Worm (Caenorhabditis elegans): Measurements from ENCODE around the gene col-140.
A peak's percentile ranks its signal among the peaks of the same experiment; 100 is the strongest.

col-140 gene

DNA sequence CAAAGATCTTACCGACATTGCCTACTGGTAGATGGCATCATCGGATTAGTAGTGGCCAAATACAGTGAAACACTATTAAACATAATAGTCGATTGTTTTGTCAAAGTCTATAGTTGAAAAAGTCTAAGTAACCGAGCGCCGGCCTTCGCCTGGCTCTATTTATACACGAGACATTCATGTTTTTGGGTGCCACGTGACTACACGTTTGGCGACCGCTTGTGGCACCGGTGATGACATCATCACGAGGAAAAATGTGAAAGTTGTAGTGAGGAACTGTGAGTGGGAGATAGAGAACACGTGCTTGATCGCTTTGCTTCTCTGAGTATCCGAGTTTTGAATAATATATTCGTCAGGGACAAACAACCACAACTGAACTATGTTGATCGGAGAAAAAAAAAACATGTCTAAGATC is 7.7 kb upstream of the col-140 start (continued):
- TF ChIP-seq C17E4.6 (GFP tag; IDR thresholded peaks at IDR 0.05) (no peak), nhr-90 (tag; optimal IDR thresholded peaks at IDR 0.05) (no peak), egl-18 (GFP tag; IDR thresholded peaks at IDR 0.05) (no peak), Y79H2A.3 (GFP tag; conservative IDR thresholded peaks at IDR 0.05) (no peak), pbrm-1 (GFP tag; IDR thresholded peaks at IDR 0.05) (0 out of 2 replicates have a peak, but pooled peaks have one; percentile 48), D2030.7 (GFP tag; IDR thresholded peaks at IDR 0.05) (no peak), egrh-3 (GFP tag; IDR thresholded peaks at IDR 0.05) (no peak), let-526 (GFP tag; IDR thresholded peaks at IDR 0.05) (peak; percentile 67; the same call in 1 of the 2 replicates), Y67H2A.10 (GFP tag; conservative IDR thresholded peaks at IDR 0.05) (peak; percentile 63), ceh-58 (GFP tag; IDR thresholded peaks at IDR 0.05) (no peak), atf-7 (tag; optimal IDR thresholded peaks at IDR 0.05) (peak; percentile 64), egl-44 (GFP tag; IDR thresholded peaks at IDR 0.05) (peak; percentile 79), Y53G8AR.9 (GFP tag; conservative IDR thresholded peaks at IDR 0.05) (no peak), ztf-6 (GFP tag; IDR thresholded peaks at IDR 0.05) (no peak), madf-3 (GFP tag; IDR thresholded peaks at IDR 0.05) (0 out of 2 replicates have a peak, but pooled peaks have one; percentile 10), F39B2.1 (GFP tag; IDR thresholded peaks at IDR 0.05) (no peak), zfh-2 (GFP tag; conservative IDR thresholded peaks at IDR 0.05) (no peak), T07F8.4 (tag; optimal IDR thresholded peaks at IDR 0.05) (no peak), ztf-25 (GFP tag; IDR thresholded peaks at IDR 0.05) (no peak), unc-62 (GFP tag; optimal IDR thresholded peaks at IDR 0.05) (no peak), dox-1 (GFP tag; IDR thresholded peaks at IDR 0.05) (no peak), lin-40 (tag; optimal IDR thresholded peaks at IDR 0.05) (peak; percentile 74), lsl-1 (GFP tag; optimal IDR thresholded peaks at IDR 0.05) (no peak), nfya-1 (tag; optimal IDR thresholded peaks at IDR 0.05; ENCODE audit: borderline replicate concordance, insufficient read depth) (no peak), ZK185.1 (tag; optimal IDR thresholded peaks at IDR 0.05; ENCODE audit: poor library complexity, severe bottlenecking) (no peak), rcor-1 (GFP tag; IDR thresholded peaks at IDR 0.05) (peak; percentile 49; the same call in 1 of the 2 replicates), attf-6 (GFP tag; IDR thresholded peaks at IDR 0.05) (no peak), snpc-4 (GFP tag; optimal IDR thresholded peaks at IDR 0.05) (no peak), snpc-4 (tag; optimal IDR thresholded peaks at IDR 0.05) (peak in 2 of 4 experiments; percentile 26 to 47), lin-54 (GFP tag; optimal IDR thresholded peaks at IDR 0.05) (no peak), ceh-79 (tag; optimal IDR thresholded peaks at IDR 0.05) (no peak), lsy-27 (tag; optimal IDR thresholded peaks at IDR 0.05; ENCODE audit: borderline replicate concordance, insufficient read depth) (no peak), ceh-40 (GFP tag; IDR thresholded peaks at IDR 0.05) (no peak), F55B11.4 (tag; optimal IDR thresholded peaks at IDR 0.05; ENCODE audit: borderline replicate concordance, insufficient read depth) (no peak), gei-17 (GFP tag; optimal IDR thresholded peaks at IDR 0.05) (no peak), snpc-1.1 (tag; optimal IDR thresholded peaks at IDR 0.05; ENCODE audit: insufficient read depth) (no peak), F33H1.4 (GFP tag; IDR thresholded peaks at IDR 0.05) (no peak), ztf-28 (GFP tag; IDR thresholded peaks at IDR 0.05) (no peak), ztf-26 (tag; optimal IDR thresholded peaks at IDR 0.05) (peak; percentile 42), ama-1 (optimal IDR thresholded peaks at IDR 0.05) (peak; percentile 69), ama-1 (GFP tag; optimal IDR thresholded peaks at IDR 0.05) (no peak), zim-3 (tag; optimal IDR thresholded peaks at IDR 0.05) (no peak), nhr-179 (tag; optimal IDR thresholded peaks at IDR 0.05) (no peak), madf-8 (GFP tag; conservative IDR thresholded peaks at IDR 0.05) (no peak), die-1 (tag; optimal IDR thresholded peaks at IDR 0.05) (peak; percentile 25), ekl-4 (GFP tag; IDR thresholded peaks at IDR 0.05) (peak; percentile 44; the same call in 1 of the 2 replicates), sea-2 (GFP tag; IDR thresholded peaks at IDR 0.05) (0 out of 2 replicates have a peak, but pooled peaks have one; percentile 38), nhr-80 (tag; optimal IDR thresholded peaks at IDR 0.05) (peak; percentile 17), K12H6.12 (tag; optimal IDR thresholded peaks at IDR 0.05) (peak; percentile 17)

Measured in whole organism, young adult.